Worm (Caenorhabditis elegans) whole organism, mixed stage, embryonic: ENCODE data around the gene C06B8.7.
A peak's percentile ranks its signal among the peaks of the same experiment; 100 is the strongest.

Experiments
- bed-3 ChIP-seq: fragments of 200-800 bp; sonication (Bioruptor generic); optimal IDR thresholded peaks from 3 replicates; lab custom pipeline; 2018; ENCODE audit warnings: mild to moderate bottlenecking, missing genetic modification characterization, moderate library complexity, missing compliant biosample characterization
- blmp-1 ChIP-seq: fragments of 150-350 bp; optimal IDR thresholded peaks from 2 replicates; lab custom pipeline; 2014; ENCODE audit warnings: missing biosample characterization, missing genetic modification characterization
- ceh-43 ChIP-seq: fragments of 200-800 bp; sonication (Bioruptor generic); optimal IDR thresholded peaks from 2 replicates; lab custom pipeline; 2018; ENCODE audit warnings: mild to moderate bottlenecking, missing genetic modification characterization, moderate library complexity, missing compliant biosample characterization
- ceh-83 ChIP-seq: fragments of 200-800 bp; sonication (Bioruptor generic); optimal IDR thresholded peaks from 2 replicates; lab custom pipeline; 2018; ENCODE audit warnings: mild to moderate bottlenecking, missing genetic modification characterization, missing compliant biosample characterization
- ces-1 ChIP-seq: fragments of 150-350 bp; optimal IDR thresholded peaks from 2 replicates; lab custom pipeline; 2014; ENCODE audit warnings: missing biosample characterization, missing genetic modification reagents, missing genetic modification characterization
- cnd-1 ChIP-seq: fragments of 200-800 bp; sonication (Bioruptor generic); optimal IDR thresholded peaks from 2 replicates; lab custom pipeline; 2018; ENCODE audit warnings: mild to moderate bottlenecking, missing genetic modification characterization, missing compliant biosample characterization
- drap-1 ChIP-seq: fragments of 200-800 bp; sonication (Bioruptor generic); optimal IDR thresholded peaks from 3 replicates; lab custom pipeline; 2018; ENCODE audit warnings: mild to moderate bottlenecking, missing genetic modification characterization, missing compliant biosample characterization
- elt-1 ChIP-seq: sonication (generic microtip); optimal IDR thresholded peaks from 2 replicates; lab custom pipeline; 2017; ENCODE audit warnings: missing genetic modification characterization, mild to moderate bottlenecking, missing compliant biosample characterization, antibody characterized with exemption, moderate library complexity, borderline replicate concordance; ENCODE audit not compliant: insufficient read depth
- elt-3 ChIP-seq: fragments of 150-350 bp; optimal IDR thresholded peaks from 2 replicates; lab custom pipeline; 2014; ENCODE audit warnings: missing biosample characterization, missing genetic modification characterization
- flh-1 ChIP-seq: fragments of 200-800 bp; sonication (Bioruptor generic); optimal IDR thresholded peaks from 2 replicates; lab custom pipeline; 2018; ENCODE audit warnings: mild to moderate bottlenecking, missing genetic modification characterization, moderate library complexity, missing compliant biosample characterization
- ham-2 ChIP-seq: fragments of 200-800 bp; sonication (Bioruptor generic); optimal IDR thresholded peaks from 2 replicates; lab custom pipeline; 2018; ENCODE audit warnings: mild to moderate bottlenecking, missing genetic modification characterization, missing compliant biosample characterization
- hlh-1 ChIP-seq: fragments of 150-350 bp; optimal IDR thresholded peaks from 2 replicates; lab custom pipeline; 2014; ENCODE audit warnings: missing biosample characterization, missing genetic modification reagents, missing genetic modification characterization
- lin-13 ChIP-seq: fragments of 150-350 bp; optimal IDR thresholded peaks from 2 replicates; lab custom pipeline; 2014; ENCODE audit warnings: missing biosample characterization, missing genetic modification characterization
- mab-5 ChIP-seq: fragments of 150-350 bp; optimal IDR thresholded peaks from 2 replicates; lab custom pipeline; 2014; ENCODE audit warnings: missing biosample characterization, missing genetic modification characterization
- mep-1 ChIP-seq: fragments of 150-350 bp; optimal IDR thresholded peaks from 2 replicates; lab custom pipeline; 2017; ENCODE audit warnings: missing biosample characterization, missing genetic modification reagents, missing genetic modification characterization, inconsistent platforms
- mls-2 ChIP-seq: sonication (generic microtip); optimal IDR thresholded peaks from 2 replicates; lab custom pipeline; 2016; ENCODE audit warnings: mild to moderate bottlenecking, missing genetic modification characterization, moderate library complexity, missing compliant biosample characterization
- nhr-12 ChIP-seq: fragments of 150-350 bp; optimal IDR thresholded peaks from 2 replicates; lab custom pipeline; 2014; ENCODE audit warnings: missing biosample characterization, missing genetic modification characterization
- nhr-237 ChIP-seq: fragments of 150-350 bp; optimal IDR thresholded peaks from 2 replicates; lab custom pipeline; 2014; ENCODE audit warnings: missing biosample characterization, missing genetic modification characterization
- nhr-28 ChIP-seq: fragments of 150-350 bp; optimal IDR thresholded peaks from 2 replicates; lab custom pipeline; 2014; ENCODE audit warnings: missing biosample characterization, missing genetic modification characterization
- nhr-76 ChIP-seq: sonication (generic microtip); optimal IDR thresholded peaks from 2 replicates; lab custom pipeline; 2017; ENCODE audit warnings: missing biosample characterization, missing genetic modification characterization
- pha-4 ChIP-seq: fragments of 150-350 bp; optimal IDR thresholded peaks from 2 replicates; lab custom pipeline; 2018; ENCODE audit warnings: missing biosample characterization, missing genetic modification reagents, missing genetic modification characterization
- sem-2 ChIP-seq: fragments of 200-800 bp; sonication (Bioruptor generic); optimal IDR thresholded peaks from 2 replicates; lab custom pipeline; 2018; ENCODE audit warnings: mild to moderate bottlenecking, missing genetic modification characterization, missing compliant biosample characterization
- snpc-4 ChIP-seq: fragments of 150-350 bp; optimal IDR thresholded peaks from 2 replicates; lab custom pipeline; 2014; ENCODE audit warnings: missing biosample characterization, missing genetic modification characterization
- sptf-1 ChIP-seq: sonication (generic microtip); optimal IDR thresholded peaks from 2 replicates; lab custom pipeline; 2017; ENCODE audit warnings: mild to moderate bottlenecking, missing genetic modification characterization, moderate library complexity, missing compliant biosample characterization
- tbx-8 ChIP-seq: fragments of 200-800 bp; sonication (Bioruptor generic); optimal IDR thresholded peaks from 2 replicates; lab custom pipeline; 2018; ENCODE audit warnings: mild to moderate bottlenecking, missing genetic modification characterization, moderate library complexity, missing compliant biosample characterization
- unc-120 ChIP-seq: sonication (generic microtip); optimal IDR thresholded peaks from 2 replicates; lab custom pipeline; 2017; ENCODE audit warnings: missing genetic modification characterization, missing compliant biosample characterization; ENCODE audit not compliant: poor library complexity, severe bottlenecking
- unc-39 ChIP-seq: fragments of 150-350 bp; optimal IDR thresholded peaks from 2 replicates; lab custom pipeline; 2014; ENCODE audit warnings: missing biosample characterization, missing genetic modification characterization
- zip-8 ChIP-seq: fragments of 150-350 bp; optimal IDR thresholded peaks from 2 replicates; lab custom pipeline; 2014; ENCODE audit warnings: missing biosample characterization, missing genetic modification characterization

C06B8.7 gene

ce11 chrV:15492518-15492917 lies 6.0 kb upstream of the C06B8.7 start, which contains the start of gene str-264:
Gene str-264, minus strand, starts transcription at chrV:15492618.
- TF ChIP-seq bed-3 (GFP tag; lab: Kevin White, UChicago) (no peak), unc-120 (tag; lab: Kevin White, UChicago) (no peak), ceh-43 (no peak), snpc-4 (tag; lab: Kevin White, UChicago) (no peak), cnd-1 (tag; lab: Kevin White, UChicago) (no peak), blmp-1 (no peak), sptf-1 (tag; lab: Kevin White, UChicago) (no peak), ces-1 (no peak), lin-13 (tag; lab: Kevin White, UChicago) (no peak), nhr-237 (no peak), mep-1 (tag; lab: Kevin White, UChicago) (no peak), pha-4 (tag; lab: Kevin White, UChicago) (no peak), unc-39 (tag; lab: Kevin White, UChicago) (no peak), flh-1 (GFP tag; lab: Kevin White, UChicago) (no peak), zip-8 (tag; lab: Kevin White, UChicago) (no peak), ceh-83 (GFP tag; lab: Kevin White, UChicago) (no peak), nhr-12 (no peak), elt-1 (tag; lab: Kevin White, UChicago) (no peak), mab-5 (tag; lab: Kevin White, UChicago) (no peak), drap-1 (GFP tag; lab: Kevin White, UChicago) (no peak)

- no peak for TF ChIP-seq mls-2 (tag; lab: Kevin White, UChicago)
- TF ChIP-seq tbx-8 (GFP tag; lab: Kevin White, UChicago) = no peak
- TF ChIP-seq nhr-28 (tag; lab: Kevin White, UChicago) = no peak
- TF ChIP-seq hlh-1 (tag; lab: Kevin White, UChicago) = no peak
- TF ChIP-seq mep-1 (tag; lab: Kevin White, UChicago) = no peak
- TF ChIP-seq nhr-237 = no peak
- TF ChIP-seq ceh-43 = no peak
- TF ChIP-seq elt-3 = no peak
- TF ChIP-seq nhr-76 (tag; lab: Kevin White, UChicago) = no peak
Measured at ce11 chrV:15493680-15494079, 4.9 kb upstream of the C06B8.7 start, which contains the start of gene srh-218. Gene srh-218, plus strand, starts transcription at chrV:15493980.

- TF ChIP-seq lin-13 (tag; lab: Kevin White, UChicago) (no peak), nhr-12 (no peak), sptf-1 (tag; lab: Kevin White, UChicago) (no peak), nhr-237 (no peak), bed-3 (GFP tag; lab: Kevin White, UChicago) (no peak), sem-2 (GFP tag; lab: Kevin White, UChicago) (no peak)
Measured at ce11 chrV:15495169-15495568, 3.4 kb upstream of the C06B8.7 start, which contains the start of gene srh-219. Gene srh-219, plus strand, starts transcription at chrV:15495469.

- TF ChIP-seq sem-2 (GFP tag; lab: Kevin White, UChicago) (no peak), ham-2 (GFP tag; lab: Kevin White, UChicago) (peak; percentile 66), pha-4 (tag; lab: Kevin White, UChicago) (peak; percentile 100), lin-13 (tag; lab: Kevin White, UChicago) (peak; percentile 4), cnd-1 (tag; lab: Kevin White, UChicago) (peak; percentile 17)
Measured at ce11 chrV:15497731-15498130, 803 bp upstream of the C06B8.7 start.

ce11 chrV:15499099-15499498 lies 565 bp downstream of the C06B8.7 start:
- TF ChIP-seq pha-4 (tag; lab: Kevin White, UChicago) (no peak), sem-2 (GFP tag; lab: Kevin White, UChicago) (no peak), snpc-4 (tag; lab: Kevin White, UChicago) (no peak), flh-1 (GFP tag; lab: Kevin White, UChicago) (no peak), mab-5 (tag; lab: Kevin White, UChicago) (no peak), nhr-12 (no peak)
- TF ChIP-seq, all 35 proteins: peak for 0

- TF ChIP-seq unc-39 (tag; lab: Kevin White, UChicago) (no peak), tbx-8 (GFP tag; lab: Kevin White, UChicago) (no peak), nhr-76 (tag; lab: Kevin White, UChicago) (no peak), ceh-43 (no peak), zip-8 (tag; lab: Kevin White, UChicago) (no peak)
Measured at ce11 chrV:15503603-15504002, 5.1 kb downstream of the C06B8.7 start.
